Fruit fly (Drosophila melanogaster): ENCODE results near the gene CG32236.

CG32236 gene

DNA sequence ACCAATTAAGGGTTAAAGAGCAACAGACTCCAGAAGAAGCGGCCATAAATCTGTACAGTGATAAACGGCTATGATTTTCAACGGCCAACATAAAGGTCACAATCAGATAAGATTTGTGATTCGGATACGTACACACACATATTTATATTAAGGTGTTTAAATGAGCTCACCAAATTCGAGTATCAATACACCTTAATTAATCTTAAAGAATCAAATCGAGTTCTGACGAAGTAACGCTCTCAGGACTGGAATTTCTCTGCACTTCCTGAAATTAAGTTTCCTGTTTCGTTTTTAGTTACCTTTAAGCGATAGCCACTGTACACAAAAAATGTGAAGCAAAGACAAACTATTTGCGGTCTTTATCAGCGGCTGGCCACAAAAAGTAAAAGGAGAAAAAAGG, 43.3 kb downstream of the CG32236 start (continued):
- TF ChIP-seq ss (GFP tag; optimal IDR thresholded peaks at IDR 0.05) (no peak), fd59A (GFP tag; optimal IDR thresholded peaks at IDR 0.05) (peak; percentile 42), topi (GFP tag; optimal IDR thresholded peaks at IDR 0.05) (peak; percentile 33), CG1621 (tag; optimal IDR thresholded peaks at IDR 0.05) (peak; percentile 40), Sox102F (GFP tag; optimal IDR thresholded peaks at IDR 0.05) (peak; percentile 19), CG6276 (GFP tag; optimal IDR thresholded peaks at IDR 0.05) (peak; percentile 52), CG6808 (GFP tag; optimal IDR thresholded peaks at IDR 0.05) (peak; percentile 53), svp (GFP tag) (peak; percentile 79), esn (GFP tag; optimal IDR thresholded peaks at IDR 0.05) (peak; percentile 26), CG16779 (tag; optimal IDR thresholded peaks at IDR 0.05) (no peak), CG34406 (GFP tag; optimal IDR thresholded peaks at IDR 0.05) (peak; percentile 16), CG6854 (GFP tag; optimal IDR thresholded peaks at IDR 0.05) (no peak), CG11762 (GFP tag; optimal IDR thresholded peaks at IDR 0.05; ENCODE audit: insufficient read depth) (no peak), Hr4 (GFP tag; optimal IDR thresholded peaks at IDR 0.05) (peak; percentile 83), Hr39 (GFP tag; optimal IDR thresholded peaks at IDR 0.05) (peak; percentile 43)

DNA sequence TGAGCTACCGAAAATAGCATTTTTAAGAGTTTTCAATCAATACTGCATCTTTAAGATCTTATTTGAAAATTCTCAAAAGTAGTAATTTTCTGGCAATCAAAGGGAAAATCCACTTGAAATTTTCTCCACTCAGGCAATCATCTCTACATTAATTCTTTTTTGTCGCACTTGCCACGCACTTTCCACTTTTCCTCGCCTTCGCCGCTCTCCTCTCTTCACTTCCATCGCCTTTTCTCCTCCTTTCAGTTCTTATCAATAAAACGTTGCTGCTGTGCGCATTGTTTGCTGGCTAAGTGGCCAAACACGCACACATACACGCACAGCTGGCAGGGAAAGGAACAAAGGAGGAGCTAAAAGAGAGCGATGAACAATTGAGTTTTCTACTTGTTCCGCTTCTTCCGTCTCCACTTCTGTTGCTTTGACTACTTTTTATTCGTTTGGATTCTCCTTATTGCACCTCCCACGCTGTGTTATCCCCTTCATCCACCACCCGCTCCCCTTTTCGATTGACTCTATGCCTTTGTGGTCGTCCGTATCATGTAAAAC, 44.1 kb downstream of the CG32236 start:
- peak; percentile 63 for TF ChIP-seq Sox14 (GFP tag; optimal IDR thresholded peaks at IDR 0.05)
- TF ChIP-seq CG6163 (GFP tag; IDR thresholded peaks at IDR 0.05) = peak; percentile 67; the same call in 2 of the 3 replicates
- TF ChIP-seq Hr38 (GFP tag; optimal IDR thresholded peaks at IDR 0.05) = no peak
- TF ChIP-seq Smox (GFP tag; optimal IDR thresholded peaks at IDR 0.05) = no peak
- peak; percentile 7 for TF ChIP-seq Lpt (GFP tag; optimal IDR thresholded peaks at IDR 0.05)
- TF ChIP-seq dsx (GFP tag; optimal IDR thresholded peaks at IDR 0.05; ENCODE audit: poor library complexity, severe bottlenecking) = peak; percentile 29
- TF ChIP-seq ss (GFP tag; optimal IDR thresholded peaks at IDR 0.05) = peak in 1 of 2 experiments; percentile 18

- TF ChIP-seq ss (GFP tag; optimal IDR thresholded peaks at IDR 0.05) (no peak), net (GFP tag; optimal IDR thresholded peaks at IDR 0.05) (no peak), fkh (GFP tag; optimal IDR thresholded peaks at IDR 0.05) (no peak)
Measured at dm6 chr3L:4620919-4621318, 46.3 kb downstream of the CG32236 start, which contains the start of gene CG32246. TSS of gene CG32246 (plus strand) at chr3L:4621219.

dm6 chr3L:4619497-4620211, 47.5 kb downstream of the CG32236 start:
- TF ChIP-seq Ets96B (tag; optimal IDR thresholded peaks at IDR 0.05) (peak; percentile 59), fkh (GFP tag; optimal IDR thresholded peaks at IDR 0.05) (no peak), CG16779 (tag; optimal IDR thresholded peaks at IDR 0.05) (no peak), CG10669 (GFP tag; optimal IDR thresholded peaks at IDR 0.05) (peak; percentile 53), Gug (GFP tag; IDR thresholded peaks at IDR 0.05) (no peak), acj6 (GFP tag; optimal IDR thresholded peaks at IDR 0.05) (peak; percentile 62), CG34406 (GFP tag; optimal IDR thresholded peaks at IDR 0.05) (peak; percentile 18), Lpt (GFP tag; optimal IDR thresholded peaks at IDR 0.05) (no peak), Smox (GFP tag; optimal IDR thresholded peaks at IDR 0.05) (peak; percentile 41), Blimp-1 (GFP tag; optimal IDR thresholded peaks at IDR 0.05) (no peak), CG6854 (GFP tag; optimal IDR thresholded peaks at IDR 0.05) (no peak), achi (GFP tag; optimal IDR thresholded peaks at IDR 0.05) (peak; percentile 44), Hr39 (GFP tag; optimal IDR thresholded peaks at IDR 0.05) (peak; percentile 61), CG3919 (GFP tag; optimal IDR thresholded peaks at IDR 0.05) (peak; percentile 59), fd85E (GFP tag; optimal IDR thresholded peaks at IDR 0.05) (no peak), Sox102F (GFP tag; optimal IDR thresholded peaks at IDR 0.05) (no peak), Eip75B (GFP tag; optimal IDR thresholded peaks at IDR 0.05) (peak; percentile 68), ss (GFP tag; optimal IDR thresholded peaks at IDR 0.05) (peak; percentile 28 to 55), CG11294 (GFP tag; IDR thresholded peaks at IDR 0.05) (no peak), CG8119 (GFP tag; IDR thresholded peaks at IDR 0.05) (peak; percentile 54), esn (GFP tag; optimal IDR thresholded peaks at IDR 0.05) (peak; percentile 62), CG6163 (GFP tag; IDR thresholded peaks at IDR 0.05) (peak; percentile 83), net (GFP tag; optimal IDR thresholded peaks at IDR 0.05) (no peak), CG8632 (GFP tag; optimal IDR thresholded peaks at IDR 0.05) (peak; percentile 10), Sox14 (GFP tag; optimal IDR thresholded peaks at IDR 0.05) (peak; percentile 43), topi (GFP tag; optimal IDR thresholded peaks at IDR 0.05) (peak; percentile 53), CG1621 (tag; optimal IDR thresholded peaks at IDR 0.05) (peak; percentile 47), CG8319 (GFP tag; optimal IDR thresholded peaks at IDR 0.05) (peak; percentile 37), spab (GFP tag; optimal IDR thresholded peaks at IDR 0.05) (peak; percentile 42), Ets21C (GFP tag; optimal IDR thresholded peaks at IDR 0.05) (peak; percentile 37), CG6808 (GFP tag; optimal IDR thresholded peaks at IDR 0.05) (peak; percentile 47), cyc (GFP tag; optimal IDR thresholded peaks at IDR 0.05) (peak; percentile 61), Met (GFP tag; optimal IDR thresholded peaks at IDR 0.05) (peak; percentile 49), CG15336 (GFP tag; IDR thresholded peaks at IDR 0.05) (peak; percentile 52)
